Worm (Caenorhabditis elegans) whole organism, late embryonic: ENCODE measurements around the gene C35D6.3.

Experiments
- ceh-18 ChIP-seq: sonication (generic microtip); optimal IDR thresholded peaks from 2 replicates; lab custom pipeline; 2016; ENCODE audit warnings: missing genetic modification characterization, missing compliant biosample characterization
- ets-4 ChIP-seq: sonication (generic microtip); optimal IDR thresholded peaks from 2 replicates; lab custom pipeline; 2016; ENCODE audit warnings: missing genetic modification characterization, missing compliant biosample characterization
- mec-3 ChIP-seq: sonication (generic microtip); optimal IDR thresholded peaks from 2 replicates; lab custom pipeline; 2016; ENCODE audit warnings: borderline replicate concordance, missing genetic modification characterization, missing compliant biosample characterization
- pha-4 ChIP-seq: fragments of 150-350 bp; optimal IDR thresholded peaks from 2 replicates; lab custom pipeline; 2018; ENCODE audit warnings: missing biosample characterization, missing genetic modification reagents, missing genetic modification characterization
- pqm-1 ChIP-seq: sonication (generic microtip); optimal IDR thresholded peaks from 2 replicates; lab custom pipeline; 2016; ENCODE audit warnings: missing genetic modification characterization, missing compliant biosample characterization
- rnt-1 ChIP-seq: sonication (generic microtip); optimal IDR thresholded peaks from 2 replicates; lab custom pipeline; 2016; ENCODE audit warnings: missing genetic modification characterization, missing compliant biosample characterization
- sox-2 ChIP-seq: fragments of 200-800 bp; sonication (Bioruptor generic); IDR thresholded peaks from 2 replicates; pipeline ENCODE4 v1.3.6; 2022; ENCODE audit warnings: missing genetic modification reagents, missing genetic modification characterization, missing compliant biosample characterization

ce11 chrIV:16332585-16332984 lies 14.0 kb upstream of the C35D6.3 start, which contains the start of gene srz-71:
- no peak for TF ChIP-seq ceh-18 (tag; lab: Kevin White, UChicago)
- TF ChIP-seq rnt-1 (tag; lab: Kevin White, UChicago) = no peak
- TF ChIP-seq pha-4 (tag; lab: Kevin White, UChicago) = no peak
- TF ChIP-seq ets-4 (tag; lab: Kevin White, UChicago) = no peak
- TF ChIP-seq sox-2 (GFP tag; lab: Robert Waterston, UW) = no peak
- no peak for TF ChIP-seq mec-3 (tag; lab: Kevin White, UChicago)
- no peak for TF ChIP-seq pqm-1 (tag; lab: Kevin White, UChicago)
